Worm (Caenorhabditis elegans) whole organism, L1 larva: Measurements from ENCODE around the gene M01F1.9.

Source experiments
- aha-1 ChIP-seq: fragments of 150-350 bp; optimal IDR thresholded peaks from 2 replicates; lab custom pipeline; 2014; ENCODE audit warnings: missing biosample characterization, missing genetic modification characterization
- fkh-4 ChIP-seq: sonication (generic microtip); optimal IDR thresholded peaks from 2 replicates; lab custom pipeline; 2016; ENCODE audit warnings: missing compliant biosample characterization, missing genetic modification characterization, borderline replicate concordance
- hlh-17 ChIP-seq: fragments of 200-800 bp; sonication (Bioruptor generic); optimal IDR thresholded peaks from 2 replicates; lab custom pipeline; 2018; ENCODE audit warnings: missing genetic modification characterization, mild to moderate bottlenecking, missing compliant biosample characterization, moderate library complexity, borderline replicate concordance
- lin-13 ChIP-seq: fragments of 150-350 bp; optimal IDR thresholded peaks from 2 replicates; lab custom pipeline; 2014; ENCODE audit warnings: missing biosample characterization, missing genetic modification reagents, missing genetic modification characterization
- lin-15B ChIP-seq: fragments of 150-350 bp; sonication (generic microtip); optimal IDR thresholded peaks from 3 replicates; lab custom pipeline; 2014; ENCODE audit warnings: missing biosample characterization, missing genetic modification characterization
- nhr-76 ChIP-seq: sonication (generic microtip); optimal IDR thresholded peaks from 2 replicates; lab custom pipeline; 2017; ENCODE audit warnings: missing biosample characterization, missing genetic modification characterization
- tbx-2 ChIP-seq: sonication (generic microtip); optimal IDR thresholded peaks from 2 replicates; lab custom pipeline; 2016; ENCODE audit warnings: missing genetic modification characterization, missing compliant biosample characterization
- unc-130 ChIP-seq: fragments of 150-350 bp; optimal IDR thresholded peaks from 2 replicates; lab custom pipeline; 2017; ENCODE audit warnings: missing biosample characterization, missing genetic modification characterization, inconsistent platforms
- unc-86 ChIP-seq: sonication (generic microtip); optimal IDR thresholded peaks from 2 replicates; lab custom pipeline; 2016; ENCODE audit warnings: missing genetic modification characterization, missing compliant biosample characterization
- vab-15 ChIP-seq: sonication (generic microtip); optimal IDR thresholded peaks from 2 replicates; lab custom pipeline; 2017; ENCODE audit warnings: missing genotype, mild to moderate bottlenecking, missing genetic modification characterization, missing compliant biosample characterization

ce11 chrIII:3476245-3476644, 22.6 kb downstream of the M01F1.9 start:
- TF ChIP-seq hlh-17 (GFP tag; lab: Kevin White, UChicago) = no peak
- peak; percentile 73 for TF ChIP-seq tbx-2 (tag; lab: Kevin White, UChicago)
- TF ChIP-seq lin-15B (tag; lab: Kevin White, UChicago) = no peak
- TF ChIP-seq lin-13 (GFP tag; lab: Kevin White, UChicago) = no peak
- TF ChIP-seq fkh-4 (tag; lab: Kevin White, UChicago) = peak; percentile 78
- TF ChIP-seq unc-86 (tag; lab: Kevin White, UChicago) = peak; percentile 54
- TF ChIP-seq nhr-76 (tag; lab: Kevin White, UChicago) = no peak
- peak; percentile 11 for TF ChIP-seq vab-15
- TF ChIP-seq unc-130 (tag; lab: Kevin White, UChicago) = no peak
- no peak for TF ChIP-seq aha-1 (tag; lab: Kevin White, UChicago)
